Worm (Caenorhabditis elegans) whole organism, L4 larva: Measurements from ENCODE around the gene DH11.5.

Experiments
- F26F4.8 ChIP-seq: fragments of 200-800 bp; sonication (Bioruptor generic); conservative IDR thresholded peaks from 2 replicates; pipeline ENCODE4 v1.3.6; 2022; ENCODE audit warnings: missing genetic modification characterization, missing compliant biosample characterization
- T20F7.1 ChIP-seq: fragments of 200-800 bp; sonication (Bioruptor generic); optimal IDR thresholded peaks from 2 replicates; lab custom pipeline; 2018; ENCODE audit warnings: mild to moderate bottlenecking, missing genetic modification characterization, missing compliant biosample characterization
- T26A8.4 ChIP-seq: fragments of 200-800 bp; sonication (Bioruptor generic); IDR thresholded peaks from 2 replicates; pipeline ENCODE4 v1.3.6; 2022; ENCODE audit warnings: missing genetic modification characterization, missing compliant biosample characterization
- Y5F2A.4 ChIP-seq: fragments of 200-800 bp; sonication (Bioruptor generic); optimal IDR thresholded peaks from 2 replicates; lab custom pipeline; 2018; ENCODE audit warnings: mild to moderate bottlenecking, missing genetic modification characterization, missing compliant biosample characterization
- ZK337.2 ChIP-seq: fragments of 200-800 bp; sonication (Bioruptor generic); IDR thresholded peaks from 2 replicates; pipeline ENCODE4 v1.3.6; 2022; ENCODE audit warnings: missing genetic modification reagents, missing genetic modification characterization, missing compliant biosample characterization
- aha-1 ChIP-seq: fragments of 150-350 bp; peaks from one replicate; lab custom pipeline; 2014; ENCODE audit warnings: missing biosample characterization, missing genetic modification characterization
- ceh-62 ChIP-seq: sonication (generic microtip); optimal IDR thresholded peaks from 2 replicates; lab custom pipeline; 2017; ENCODE audit warnings: missing biosample characterization, missing genetic modification characterization
- daf-12 ChIP-seq: fragments of 150-350 bp; optimal IDR thresholded peaks from 2 replicates; lab custom pipeline; 2014; ENCODE audit warnings: missing biosample characterization, missing genetic modification reagents, missing genetic modification characterization
- daf-16 ChIP-seq, 3 experiments: sonication (generic microtip); optimal IDR thresholded peaks; 2 replicates each; lab custom pipeline; 2016 to 2017; ENCODE audit warnings: missing genetic modification characterization in 3 of 3, missing genetic modification reagents in 3 of 3, mild to moderate bottlenecking in 2 of 3, missing compliant biosample characterization in 2 of 3, missing biosample characterization in 1 of 3, moderate library complexity in 1 of 3
- daf-8 ChIP-seq: fragments of 200-800 bp; sonication (Bioruptor generic); IDR thresholded peaks from 2 replicates; pipeline ENCODE4 v1.3.6; 2022; ENCODE audit warnings: missing genetic modification characterization, missing compliant biosample characterization
- dmd-6 ChIP-seq: fragments of 200-800 bp; sonication (Bioruptor generic); IDR thresholded peaks from 2 replicates; pipeline ENCODE4 v1.3.6; 2022; ENCODE audit warnings: missing genetic modification reagents, missing genetic modification characterization, missing compliant biosample characterization
- dve-1 ChIP-seq: sonication (generic microtip); optimal IDR thresholded peaks from 2 replicates; lab custom pipeline; 2017; ENCODE audit warnings: antibody characterized with exemption, mild to moderate bottlenecking, missing genetic modification characterization, missing compliant biosample characterization; ENCODE audit not compliant: insufficient read depth
- egl-43 ChIP-seq: fragments of 200-800 bp; sonication (Bioruptor generic); IDR thresholded peaks from 2 replicates; pipeline ENCODE4 v1.3.6; 2022; ENCODE audit warnings: missing genetic modification reagents, missing genetic modification characterization, missing compliant biosample characterization
- fkh-10 ChIP-seq: fragments of 150-350 bp; optimal IDR thresholded peaks from 2 replicates; lab custom pipeline; 2014; ENCODE audit warnings: missing biosample characterization, missing genetic modification reagents, missing genetic modification characterization
- hif-1 ChIP-seq, 2 experiments: sonication (generic microtip); optimal IDR thresholded peaks; 2 replicates each; lab custom pipeline; 2016 to 2017; ENCODE audit warnings: missing compliant biosample characterization in 2 of 2, missing genetic modification characterization in 2 of 2, missing genetic modification reagents in 2 of 2, missing genotype in 2 of 2, mild to moderate bottlenecking in 1 of 2
- hlh-11 ChIP-seq: fragments of 200-800 bp; sonication (Bioruptor generic); optimal IDR thresholded peaks from 2 replicates; lab custom pipeline; 2018; ENCODE audit warnings: mild to moderate bottlenecking, missing genetic modification characterization, missing compliant biosample characterization
- hlh-30 ChIP-seq: sonication (generic microtip); optimal IDR thresholded peaks from 2 replicates; lab custom pipeline; 2017; ENCODE audit warnings: antibody characterized with exemption, mild to moderate bottlenecking, missing genetic modification characterization, missing compliant biosample characterization; ENCODE audit not compliant: insufficient read depth
- hmg-1.1 ChIP-seq: fragments of 200-800 bp; sonication (Bioruptor generic); IDR thresholded peaks from 2 replicates; pipeline ENCODE4 v1.3.6; 2022; ENCODE audit warnings: missing genetic modification reagents, missing genetic modification characterization, missing compliant biosample characterization
- jun-1 ChIP-seq: fragments of 150-350 bp; optimal IDR thresholded peaks from 2 replicates; lab custom pipeline; 2014; ENCODE audit warnings: missing biosample characterization, missing genetic modification reagents, missing genetic modification characterization
- lim-7 ChIP-seq: fragments of 200-800 bp; sonication (Bioruptor generic); IDR thresholded peaks from 2 replicates; pipeline ENCODE4 v1.3.6; 2022; ENCODE audit warnings: missing genetic modification characterization, missing compliant biosample characterization
- lin-1 ChIP-seq: fragments of 200-800 bp; sonication (Bioruptor generic); IDR thresholded peaks from 2 replicates; pipeline ENCODE4 v1.3.6; 2022; ENCODE audit warnings: missing genetic modification reagents, missing genetic modification characterization, missing compliant biosample characterization
- lin-13 ChIP-seq: fragments of 150-350 bp; optimal IDR thresholded peaks from 2 replicates; lab custom pipeline; 2014; ENCODE audit warnings: missing biosample characterization, missing genetic modification reagents, missing genetic modification characterization
- lsy-2 ChIP-seq, 2 experiments: fragments of 150-350 bp in 1 of 2; sonication (generic microtip) in 1 of 2; optimal IDR thresholded peaks; 2 replicates each; lab custom pipeline; 2014 to 2017; ENCODE audit warnings: missing biosample characterization in 2 of 2, missing genetic modification characterization in 2 of 2
- mdl-1 ChIP-seq, 2 experiments: fragments of 150-350 bp in 1 of 2; sonication (generic microtip) in 1 of 2; optimal IDR thresholded peaks; 2 replicates each; lab custom pipeline; 2014 to 2017; ENCODE audit warnings: missing biosample characterization in 2 of 2, missing genetic modification characterization in 2 of 2
- mxl-3 ChIP-seq: fragments of 200-800 bp; sonication (Bioruptor generic); optimal IDR thresholded peaks from 2 replicates; lab custom pipeline; 2018; ENCODE audit warnings: mild to moderate bottlenecking, missing genetic modification characterization, missing compliant biosample characterization
- nhr-237 ChIP-seq: sonication (generic microtip); optimal IDR thresholded peaks from 2 replicates; lab custom pipeline; 2017; ENCODE audit warnings: missing biosample characterization, missing genetic modification characterization
- nhr-28 ChIP-seq: fragments of 150-350 bp; optimal IDR thresholded peaks from 2 replicates; lab custom pipeline; 2014; ENCODE audit warnings: missing biosample characterization, missing genetic modification characterization
- nhr-41 ChIP-seq: fragments of 200-800 bp; sonication (Bioruptor generic); IDR thresholded peaks from 2 replicates; pipeline ENCODE4 v1.3.6; 2022; ENCODE audit warnings: missing genetic modification reagents, missing genetic modification characterization, missing compliant biosample characterization
- nhr-42 ChIP-seq: fragments of 200-800 bp; sonication (Bioruptor generic); IDR thresholded peaks from 2 replicates; pipeline ENCODE4 v1.3.6; 2022; ENCODE audit warnings: missing genetic modification characterization, missing compliant biosample characterization
- nhr-48 ChIP-seq: sonication (generic microtip); optimal IDR thresholded peaks from 2 replicates; lab custom pipeline; 2016; ENCODE audit warnings: mild to moderate bottlenecking, missing genetic modification characterization, missing compliant biosample characterization
- nhr-6 ChIP-seq: fragments of 150-350 bp; optimal IDR thresholded peaks from 2 replicates; lab custom pipeline; 2014; ENCODE audit warnings: missing biosample characterization, missing genetic modification characterization
- nhr-77 ChIP-seq: fragments of 150-350 bp; optimal IDR thresholded peaks from 2 replicates; lab custom pipeline; 2014; ENCODE audit warnings: missing biosample characterization, missing genetic modification characterization
- php-3 ChIP-seq: fragments of 200-800 bp; sonication (Bioruptor generic); IDR thresholded peaks from 2 replicates; pipeline ENCODE4 v1.3.6; 2022; ENCODE audit warnings: missing genetic modification reagents, missing genetic modification characterization, missing compliant biosample characterization
- saeg-2 ChIP-seq: fragments of 200-800 bp; sonication (Bioruptor generic); IDR thresholded peaks from 2 replicates; pipeline ENCODE4 v1.3.6; 2022; ENCODE audit warnings: missing genetic modification reagents, missing genetic modification characterization, missing compliant biosample characterization
- sdz-12 ChIP-seq: fragments of 200-800 bp; sonication (Bioruptor generic); optimal IDR thresholded peaks from 2 replicates; lab custom pipeline; 2018; ENCODE audit warnings: mild to moderate bottlenecking, missing genetic modification characterization, missing compliant biosample characterization
- snpc-4 ChIP-seq: fragments of 150-350 bp; optimal IDR thresholded peaks from 2 replicates; lab custom pipeline; 2014; ENCODE audit warnings: missing biosample characterization, missing genetic modification characterization
- spr-3 ChIP-seq: fragments of 200-800 bp; sonication (Bioruptor generic); optimal IDR thresholded peaks from 2 replicates; lab custom pipeline; 2018; ENCODE audit warnings: mild to moderate bottlenecking, missing genetic modification characterization, missing compliant biosample characterization
- tra-1 ChIP-seq: fragments of 200-800 bp; sonication (Bioruptor generic); IDR thresholded peaks from 2 replicates; pipeline ENCODE4 v1.3.6; 2022; ENCODE audit warnings: missing genetic modification reagents, missing genetic modification characterization, missing compliant biosample characterization
- unc-130 ChIP-seq: sonication (generic microtip); optimal IDR thresholded peaks from 2 replicates; lab custom pipeline; 2016; ENCODE audit warnings: missing genetic modification reagents, missing genetic modification characterization, missing compliant biosample characterization
- unc-62 ChIP-seq, 3 experiments: fragments of 150-350 bp in 1 of 3; sonication (generic microtip); optimal IDR thresholded peaks in 2 of 3; peaks in 1 of 3; 1 replicate in 1 of 3; 2 replicates in 2 of 3; lab custom pipeline; 2014 to 2017; ENCODE audit warnings: missing biosample characterization in 3 of 3, missing genetic modification characterization in 3 of 3, missing genetic modification reagents in 3 of 3, missing genotype in 1 of 3
- vab-7 ChIP-seq: fragments of 200-800 bp; sonication (Bioruptor generic); IDR thresholded peaks from 2 replicates; pipeline ENCODE4 v1.3.6; 2022; ENCODE audit warnings: missing genetic modification reagents, missing genetic modification characterization, missing compliant biosample characterization
- zfp-3 ChIP-seq: fragments of 200-800 bp; sonication (Bioruptor generic); conservative IDR thresholded peaks from 2 replicates; pipeline ENCODE4 v1.3.6; 2022; ENCODE audit warnings: missing genetic modification reagents, missing genetic modification characterization, missing compliant biosample characterization
- zip-2 ChIP-seq: fragments of 150-350 bp; optimal IDR thresholded peaks from 2 replicates; lab custom pipeline; 2014; ENCODE audit warnings: missing biosample characterization, missing genetic modification characterization

DH11.5 gene

DNA sequence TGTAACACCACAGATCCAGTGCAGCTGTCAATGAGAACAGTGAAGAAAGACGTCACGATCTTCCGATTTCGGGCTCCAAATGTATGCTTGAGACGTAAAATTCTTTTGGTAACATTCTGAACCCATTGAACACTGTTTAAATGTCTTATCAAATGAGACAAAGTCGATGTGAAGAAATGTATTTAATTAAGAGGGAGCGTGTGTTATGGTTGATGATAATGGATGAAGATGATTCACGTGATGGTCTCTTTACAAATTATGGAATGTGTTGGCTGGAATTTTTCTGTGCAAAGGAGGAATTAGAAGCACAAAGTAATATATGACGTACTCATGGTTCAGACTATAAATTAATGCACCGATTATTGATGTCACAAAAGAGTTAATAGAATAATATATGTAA, 30.6 kb downstream of the DH11.5 start:
- no peak for TF ChIP-seq lim-7 (GFP tag; lab: Robert Waterston, UW)
- peak; percentile 97 for TF ChIP-seq aha-1 (tag; lab: Kevin White, UChicago)
- TF ChIP-seq dmd-6 (GFP tag; lab: Robert Waterston, UW), result peak; percentile 49; the same call in 1 of the 2 replicates
- no peak for TF ChIP-seq snpc-4 (tag; lab: Kevin White, UChicago)
- TF ChIP-seq, all 104 proteins: peak for 2

DNA sequence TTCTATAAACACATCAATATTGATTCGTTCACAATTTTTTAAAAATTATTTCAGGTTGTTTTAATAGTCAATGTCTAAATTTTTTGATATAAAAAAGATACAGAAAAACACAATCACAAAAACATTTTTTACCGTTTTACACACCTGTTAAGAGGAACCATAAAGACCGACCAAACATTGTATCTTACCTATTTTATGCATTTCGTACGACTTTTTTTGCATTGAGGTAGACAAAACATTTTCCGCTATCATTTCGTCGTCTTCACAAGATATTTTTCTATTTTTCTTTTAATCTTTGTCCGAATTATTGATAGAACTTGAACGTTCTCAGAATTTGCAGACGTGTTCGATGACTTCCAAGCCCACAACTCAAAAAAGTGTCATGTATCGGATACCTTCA, 31.9 kb downstream of the DH11.5 start, which contains the start of gene glna-2:
Gene glna-2 (plus strand): TSS at position 301 of the 400 bp plus-strand sequence.
- TF ChIP-seq daf-16 (GFP tag; optimal IDR thresholded peaks at IDR 0.05; lab: Kevin White, UChicago) (no peak), daf-16 (tag; optimal IDR thresholded peaks at IDR 0.05; lab: Kevin White, UChicago) (peak; percentile 1), sdz-12 (no peak)

DNA sequence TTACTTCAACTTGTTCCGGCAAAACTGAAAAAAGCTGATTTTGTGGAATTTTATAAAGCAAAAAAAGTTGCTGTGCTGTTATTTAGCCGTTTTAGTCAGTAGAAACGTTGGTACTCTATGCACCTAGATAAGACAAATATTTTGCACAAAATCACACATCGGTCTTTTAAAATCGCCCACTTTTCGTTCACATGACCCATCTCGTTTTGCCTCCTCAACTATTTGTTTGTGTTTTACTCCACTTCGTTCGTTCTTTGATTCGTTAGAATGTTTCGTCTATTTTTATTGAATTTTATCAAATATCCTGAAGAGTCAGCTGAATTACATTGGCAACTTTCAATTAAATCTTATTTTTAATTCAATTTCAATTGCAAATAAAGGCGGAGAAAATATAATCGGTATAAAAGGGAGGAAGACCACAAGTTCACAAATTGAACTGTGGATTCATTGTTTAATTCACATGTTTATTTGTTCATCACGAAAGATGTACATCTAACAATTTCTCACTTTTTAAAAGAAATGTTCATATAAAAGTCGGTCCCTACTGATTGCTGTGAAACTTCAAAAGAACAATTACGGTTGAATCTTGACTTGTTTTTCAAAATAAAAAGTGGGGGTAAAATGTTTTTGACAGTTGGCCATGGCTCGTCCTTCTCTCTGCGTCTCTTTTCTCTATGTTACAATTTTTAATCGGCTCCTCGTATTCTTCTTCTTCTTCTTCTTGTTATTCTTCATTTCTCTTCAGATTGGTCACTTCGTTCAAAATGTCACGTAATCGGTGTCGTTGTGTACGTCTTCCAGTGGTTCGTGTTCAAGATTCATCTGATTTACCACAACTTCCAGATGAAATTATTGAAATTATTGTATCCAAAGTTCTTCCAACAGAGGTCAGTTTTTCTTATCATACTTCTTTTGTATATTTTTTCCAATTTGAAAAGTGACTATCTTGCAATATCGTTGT, 35.9 kb downstream of the DH11.5 start, which contains the start of gene DH11.2:
Gene DH11.2 (plus strand): TSS at position 746 of the 961 bp plus-strand sequence.
- TF ChIP-seq dmd-6 (GFP tag; lab: Robert Waterston, UW) (peak; percentile 58), saeg-2 (GFP tag; lab: Robert Waterston, UW) (no peak), tra-1 (GFP tag; lab: Robert Waterston, UW) (no peak), vab-7 (GFP tag; lab: Robert Waterston, UW) (no peak), T20F7.1 (GFP tag; lab: Kevin White, UChicago) (no peak), Y5F2A.4 (GFP tag; lab: Kevin White, UChicago) (no peak), aha-1 (tag; lab: Kevin White, UChicago) (peak; percentile 75), unc-62 (GFP tag; optimal IDR thresholded peaks at IDR 0.05 in 1 of 2; lab: Kevin White, UChicago) (peak in 1 of 2 experiments; percentile 96), unc-62 (tag; optimal IDR thresholded peaks at IDR 0.05; lab: Kevin White, UChicago) (no peak), hlh-30 (peak; percentile 65), nhr-237 (tag; lab: Kevin White, UChicago) (no peak), T26A8.4 (GFP tag; lab: Robert Waterston, UW) (no peak), unc-130 (GFP tag; lab: Kevin White, UChicago) (no peak), lin-1 (GFP tag; lab: Robert Waterston, UW) (no peak), hif-1 (tag; optimal IDR thresholded peaks at IDR 0.05; lab: Kevin White, UChicago) (peak in 1 of 2 experiments; percentile 46), nhr-48 (tag; lab: Kevin White, UChicago) (peak; percentile 50), ZK337.2 (GFP tag; lab: Robert Waterston, UW) (no peak), lsy-2 (tag; optimal IDR thresholded peaks at IDR 0.05; lab: Kevin White, UChicago) (no peak), hmg-1.1 (no peak), dve-1 (tag; lab: Kevin White, UChicago) (peak; percentile 36), mxl-3 (GFP tag; lab: Kevin White, UChicago) (no peak), egl-43 (no peak), spr-3 (GFP tag; lab: Kevin White, UChicago) (no peak), snpc-4 (tag; lab: Kevin White, UChicago) (no peak), nhr-77 (peak; percentile 57), jun-1 (tag; lab: Kevin White, UChicago) (no peak), php-3 (GFP tag; lab: Robert Waterston, UW) (no peak; the same call in 1 of the 2 replicates), hlh-11 (peak; percentile 66), lin-13 (GFP tag; lab: Kevin White, UChicago) (no peak), mdl-1 (tag; optimal IDR thresholded peaks at IDR 0.05; lab: Kevin White, UChicago) (no peak), nhr-41 (no peak), zfp-3 (GFP tag; lab: Robert Waterston, UW) (no peak), ceh-62 (tag; lab: Kevin White, UChicago) (no peak), nhr-42 (GFP tag; lab: Robert Waterston, UW) (no peak), nhr-28 (tag; lab: Kevin White, UChicago) (peak; percentile 29), nhr-6 (tag; lab: Kevin White, UChicago) (no peak), fkh-10 (GFP tag; lab: Kevin White, UChicago) (no peak), daf-8 (GFP tag; lab: Robert Waterston, UW) (no peak), zip-2 (no peak), F26F4.8 (no peak), daf-12 (no peak), sdz-12 (no peak)
